Worm (Caenorhabditis elegans) whole organism, L3 larva: Measurements from ENCODE around the gene lnkn-1.
A peak's percentile ranks its signal among the peaks of the same experiment; 100 is the strongest.

Source experiments
- ZK546.5 ChIP-seq: sonication (generic microtip); optimal IDR thresholded peaks from 2 replicates; lab custom pipeline; 2017; ENCODE audit warnings: missing biosample characterization, missing genetic modification characterization
- ceh-28 ChIP-seq: fragments of 150-350 bp; optimal IDR thresholded peaks from 2 replicates; lab custom pipeline; 2014; ENCODE audit warnings: missing biosample characterization, missing genetic modification reagents, missing genetic modification characterization
- ceh-82 ChIP-seq: fragments of 150-350 bp; optimal IDR thresholded peaks from 2 replicates; lab custom pipeline; 2014; ENCODE audit warnings: missing biosample characterization, missing genetic modification characterization
- daf-12 ChIP-seq: fragments of 150-350 bp; optimal IDR thresholded peaks from 2 replicates; lab custom pipeline; 2014; ENCODE audit warnings: missing biosample characterization, missing genetic modification reagents, missing genetic modification characterization
- egl-27 ChIP-seq: sonication (generic microtip); optimal IDR thresholded peaks from 4 replicates; lab custom pipeline; 2017; ENCODE audit warnings: missing biosample characterization, missing genetic modification reagents, missing genetic modification characterization
- elt-1 ChIP-seq: fragments of 150-350 bp; optimal IDR thresholded peaks from 2 replicates; lab custom pipeline; 2014; ENCODE audit warnings: missing biosample characterization, missing genetic modification characterization
- elt-2 ChIP-seq: sonication (generic microtip); optimal IDR thresholded peaks from 2 replicates; lab custom pipeline; 2016; ENCODE audit warnings: missing genetic modification reagents, mild to moderate bottlenecking, missing genetic modification characterization, missing compliant biosample characterization
- eor-1 ChIP-seq, 2 experiments: fragments of 150-350 bp; optimal IDR thresholded peaks; 2 replicates each; lab custom pipeline; 2014 to 2018; ENCODE audit warnings: missing biosample characterization in 2 of 2, missing genetic modification characterization in 2 of 2
- fkh-10 ChIP-seq: sonication (generic microtip); optimal IDR thresholded peaks from 2 replicates; lab custom pipeline; 2017; ENCODE audit warnings: missing biosample characterization, missing genetic modification reagents, missing genetic modification characterization
- fkh-2 ChIP-seq: fragments of 150-350 bp; optimal IDR thresholded peaks from 2 replicates; lab custom pipeline; 2014; ENCODE audit warnings: missing biosample characterization, missing genetic modification reagents, missing genetic modification characterization
- hmg-11 ChIP-seq: sonication (generic microtip); optimal IDR thresholded peaks from 2 replicates; lab custom pipeline; 2016; ENCODE audit warnings: missing genetic modification characterization, missing compliant biosample characterization
- jun-1 ChIP-seq: fragments of 150-350 bp; optimal IDR thresholded peaks from 2 replicates; lab custom pipeline; 2014; ENCODE audit warnings: missing biosample characterization, missing genetic modification reagents, missing genetic modification characterization
- lin-15B ChIP-seq: fragments of 150-350 bp; optimal IDR thresholded peaks from 2 replicates; lab custom pipeline; 2014; ENCODE audit warnings: missing biosample characterization, missing genetic modification characterization
- lin-39 ChIP-seq: fragments of 150-350 bp; optimal IDR thresholded peaks from 2 replicates; lab custom pipeline; 2018; ENCODE audit warnings: missing biosample characterization, missing genetic modification reagents, missing genetic modification characterization
- lsy-12 ChIP-seq: sonication (generic microtip); optimal IDR thresholded peaks from 2 replicates; lab custom pipeline; 2016; ENCODE audit warnings: mild to moderate bottlenecking, missing genetic modification characterization, missing compliant biosample characterization
- mdl-1 ChIP-seq: fragments of 150-350 bp; optimal IDR thresholded peaks from 2 replicates; lab custom pipeline; 2014; ENCODE audit warnings: missing biosample characterization, missing genetic modification characterization
- mml-1 ChIP-seq: fragments of 150-350 bp; sonication (generic microtip); optimal IDR thresholded peaks from 3 replicates; lab custom pipeline; 2014; ENCODE audit warnings: missing biosample characterization, missing genetic modification characterization
- nfya-1 ChIP-seq: sonication (generic microtip); optimal IDR thresholded peaks from 2 replicates; lab custom pipeline; 2017; ENCODE audit warnings: missing genetic modification characterization, mild to moderate bottlenecking, missing compliant biosample characterization, antibody characterized with exemption, moderate library complexity; ENCODE audit not compliant: insufficient read depth
- nhr-11 ChIP-seq: fragments of 150-350 bp; optimal IDR thresholded peaks from 2 replicates; lab custom pipeline; 2014; ENCODE audit warnings: missing biosample characterization, missing genetic modification characterization
- nhr-12 ChIP-seq: fragments of 150-350 bp; optimal IDR thresholded peaks from 2 replicates; lab custom pipeline; 2014; ENCODE audit warnings: missing biosample characterization, missing genetic modification characterization
- nhr-23 ChIP-seq: fragments of 150-350 bp; optimal IDR thresholded peaks from 2 replicates; lab custom pipeline; 2014; ENCODE audit warnings: missing biosample characterization, missing genetic modification reagents, missing genetic modification characterization
- nhr-237 ChIP-seq: fragments of 150-350 bp; optimal IDR thresholded peaks from 2 replicates; lab custom pipeline; 2014; ENCODE audit warnings: missing biosample characterization, missing genetic modification characterization
- nhr-67 ChIP-seq: fragments of 150-350 bp; optimal IDR thresholded peaks from 2 replicates; lab custom pipeline; 2014; ENCODE audit warnings: missing biosample characterization, missing genetic modification characterization
- pha-4 ChIP-seq: fragments of 150-350 bp; optimal IDR thresholded peaks from 2 replicates; lab custom pipeline; 2014; ENCODE audit warnings: missing biosample characterization, missing genetic modification reagents, missing genetic modification characterization
- pqm-1 ChIP-seq: fragments of 150-350 bp; optimal IDR thresholded peaks from 2 replicates; lab custom pipeline; 2017; ENCODE audit warnings: missing biosample characterization, missing genetic modification characterization, inconsistent platforms
- skn-1 ChIP-seq: fragments of 150-350 bp; optimal IDR thresholded peaks from 2 replicates; lab custom pipeline; 2014; ENCODE audit warnings: missing biosample characterization, missing genetic modification characterization
- tbx-2 ChIP-seq: sonication (generic microtip); optimal IDR thresholded peaks from 2 replicates; lab custom pipeline; 2016; ENCODE audit warnings: mild to moderate bottlenecking, missing genetic modification characterization, missing compliant biosample characterization
- unc-39 ChIP-seq: sonication (generic microtip); optimal IDR thresholded peaks from 4 replicates; lab custom pipeline; 2017; ENCODE audit warnings: missing biosample characterization, missing genetic modification characterization
- unc-62 ChIP-seq: fragments of 150-350 bp; sonication (generic microtip); optimal IDR thresholded peaks from 4 replicates; lab custom pipeline; 2014; ENCODE audit warnings: missing biosample characterization, missing genetic modification reagents, missing genetic modification characterization
- zag-1 ChIP-seq: fragments of 150-350 bp; optimal IDR thresholded peaks from 2 replicates; lab custom pipeline; 2014; ENCODE audit warnings: missing biosample characterization, missing genetic modification characterization
- ztf-4 ChIP-seq: fragments of 150-350 bp; optimal IDR thresholded peaks from 2 replicates; lab custom pipeline; 2014; ENCODE audit warnings: missing biosample characterization, missing genetic modification characterization

Gene lnkn-1

DNA sequence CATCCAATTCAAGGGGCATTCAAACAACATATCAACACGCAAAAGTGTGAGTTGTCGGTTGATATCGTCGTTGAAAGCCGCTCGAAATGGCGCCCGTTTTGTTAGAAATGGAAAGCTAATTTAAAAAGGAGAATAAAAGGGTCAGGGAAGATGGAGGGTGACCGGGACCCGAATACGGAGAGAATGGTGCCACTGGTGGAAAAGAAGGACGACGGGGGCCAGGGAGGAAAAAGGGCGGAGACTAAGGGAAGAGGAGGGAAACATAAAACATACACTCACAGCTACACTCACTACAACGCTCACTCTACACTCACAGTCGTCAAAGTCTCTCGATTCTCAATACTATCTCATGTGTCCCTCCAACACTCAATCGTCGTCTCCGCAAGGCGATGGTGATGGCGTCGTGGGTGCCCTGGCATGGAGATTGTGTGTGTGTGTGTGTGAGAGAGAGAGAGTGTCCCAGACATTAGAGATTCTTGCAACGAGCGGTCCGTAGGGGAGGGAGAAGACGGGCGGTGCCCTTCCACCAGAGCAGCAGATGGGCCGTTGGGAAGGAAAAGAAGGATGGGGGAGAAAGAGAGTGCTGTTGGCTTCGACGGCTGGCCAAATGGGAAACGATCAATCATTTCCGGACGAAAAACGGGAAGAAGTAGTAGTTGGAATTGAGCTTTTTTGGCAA lies 15.9 kb upstream of the lnkn-1 start (continued):
- TF ChIP-seq nhr-12 (tag; lab: Kevin White, UChicago) (no peak), nfya-1 (tag; lab: Kevin White, UChicago) (peak; percentile 93), eor-1 (tag; optimal IDR thresholded peaks at IDR 0.05; lab: Kevin White, UChicago) (no peak), tbx-2 (tag; lab: Kevin White, UChicago) (peak; percentile 79), ceh-28 (tag; lab: Kevin White, UChicago) (no peak), pqm-1 (tag; lab: Kevin White, UChicago) (no peak), lin-15B (tag; lab: Kevin White, UChicago) (peak; percentile 69), nhr-11 (tag; lab: Kevin White, UChicago) (no peak), lsy-12 (tag; lab: Kevin White, UChicago) (peak; percentile 22), mdl-1 (tag; lab: Kevin White, UChicago) (no peak), ZK546.5 (tag; lab: Kevin White, UChicago) (no peak), elt-1 (tag; lab: Kevin White, UChicago) (peak; percentile 79), egl-27 (tag; lab: Kevin White, UChicago) (no peak)

DNA sequence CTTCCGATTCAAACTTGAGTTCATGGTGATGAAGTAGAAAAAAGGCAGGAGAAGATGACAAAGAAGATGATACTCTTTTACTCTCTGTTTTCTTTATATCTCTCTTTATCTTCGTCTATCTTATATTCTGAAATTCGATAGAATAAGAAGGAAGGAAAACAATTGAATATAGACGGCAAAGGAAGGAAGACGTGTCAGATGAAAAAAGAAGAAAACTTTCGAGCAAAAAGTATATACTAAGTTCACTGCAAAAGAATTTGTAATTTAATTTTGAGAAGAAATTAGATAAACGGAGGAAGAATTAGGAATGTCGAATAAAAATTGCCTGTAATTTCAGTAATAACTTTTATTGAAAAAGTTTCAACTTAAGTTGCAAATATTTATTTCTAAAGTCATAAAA lies 13.0 kb upstream of the lnkn-1 start, which contains the start of gene K01F9.2:
K01F9.2 (minus strand) TSS at position 127 of the 400 bp plus-strand sequence.
- TF ChIP-seq jun-1 (tag; lab: Kevin White, UChicago), result no peak
- no peak for TF ChIP-seq tbx-2 (tag; lab: Kevin White, UChicago)
- no peak for TF ChIP-seq fkh-2 (tag; lab: Kevin White, UChicago)
- TF ChIP-seq fkh-10 (GFP tag; lab: Kevin White, UChicago), result peak; percentile 96

DNA sequence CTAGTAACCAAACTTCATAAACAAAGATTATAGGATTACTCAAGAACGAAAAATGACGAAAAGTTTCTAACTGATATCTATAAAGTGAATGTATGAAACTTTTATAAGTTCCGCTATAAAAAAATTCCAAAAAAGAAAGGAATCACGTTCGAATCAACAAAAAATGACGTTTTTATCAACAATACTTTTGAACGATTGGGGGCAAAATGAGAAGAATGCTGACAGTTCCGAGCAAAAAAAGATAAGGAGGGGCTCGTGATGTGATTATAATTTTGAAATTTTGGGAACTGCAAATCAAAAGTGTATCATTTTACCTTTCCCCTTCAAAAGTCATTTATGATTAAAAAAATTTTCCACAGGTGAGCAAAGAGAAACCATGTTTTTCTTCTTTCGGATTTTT lies 11.1 kb upstream of the lnkn-1 start:
- TF ChIP-seq jun-1 (tag; lab: Kevin White, UChicago), result peak; percentile 23
- peak; percentile 70 for TF ChIP-seq pqm-1 (tag; lab: Kevin White, UChicago)
- no peak for TF ChIP-seq unc-62 (GFP tag; lab: Kevin White, UChicago)
- TF ChIP-seq elt-2 (tag; lab: Kevin White, UChicago), result peak; percentile 93
- TF ChIP-seq pha-4, result peak; percentile 52
- TF ChIP-seq nhr-67 (tag; lab: Kevin White, UChicago), result no peak

DNA sequence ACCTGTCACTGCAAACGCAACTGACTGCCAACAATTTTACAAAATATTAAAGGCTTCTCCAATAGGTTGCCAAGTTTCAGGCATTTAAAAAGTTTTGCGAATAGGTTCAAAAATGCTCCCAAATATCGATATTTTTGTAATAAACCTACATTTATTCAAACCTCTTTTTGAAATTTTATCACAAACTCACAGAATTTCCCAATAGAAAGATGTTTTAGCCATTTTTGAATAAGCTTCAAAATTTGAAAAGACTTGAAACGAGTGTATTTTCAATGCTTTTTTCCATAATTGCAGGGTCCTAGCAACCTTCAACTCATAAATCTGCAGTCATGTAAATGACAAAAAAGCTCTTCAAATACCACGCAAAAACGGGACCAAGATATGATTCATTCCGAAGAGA lies 7.7 kb upstream of the lnkn-1 start:
- TF ChIP-seq unc-39 (tag; lab: Kevin White, UChicago) (no peak), fkh-2 (tag; lab: Kevin White, UChicago) (no peak), ztf-4 (no peak), eor-1 (tag; optimal IDR thresholded peaks at IDR 0.05; lab: Kevin White, UChicago) (no peak), elt-1 (tag; lab: Kevin White, UChicago) (no peak), lin-15B (tag; lab: Kevin White, UChicago) (no peak), nhr-23 (no peak)
- TF ChIP-seq, all 47 proteins: peak for 0

DNA sequence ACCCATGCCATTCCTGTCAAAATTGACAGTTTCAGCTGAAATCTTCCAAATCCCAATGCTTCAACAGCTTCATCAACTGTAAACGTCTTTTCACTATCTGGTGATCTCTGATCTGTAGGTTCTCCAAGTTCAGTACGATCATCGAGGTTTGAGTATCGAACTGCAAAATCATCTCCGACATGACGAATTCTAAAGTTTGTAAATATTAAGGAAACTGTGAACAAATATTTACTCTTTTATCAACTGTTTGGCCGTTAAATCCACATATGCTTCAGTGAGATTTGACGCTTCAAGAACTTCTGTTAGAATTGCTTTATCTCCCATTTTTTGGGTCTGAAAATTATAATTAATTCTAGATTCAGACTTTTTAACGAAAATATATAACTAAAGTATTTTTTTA lies 4.9 kb upstream of the lnkn-1 start, which contains the start of gene svop-1:
svop-1 (minus strand) TSS at position 339 of the 400 bp plus-strand sequence.
- TF ChIP-seq pha-4, result peak; percentile 51
- no peak for TF ChIP-seq skn-1 (tag; lab: Kevin White, UChicago)
- no peak for TF ChIP-seq nhr-237
- TF ChIP-seq mml-1 (tag; lab: Kevin White, UChicago), result no peak
- TF ChIP-seq, all 47 proteins: peak for 1

DNA sequence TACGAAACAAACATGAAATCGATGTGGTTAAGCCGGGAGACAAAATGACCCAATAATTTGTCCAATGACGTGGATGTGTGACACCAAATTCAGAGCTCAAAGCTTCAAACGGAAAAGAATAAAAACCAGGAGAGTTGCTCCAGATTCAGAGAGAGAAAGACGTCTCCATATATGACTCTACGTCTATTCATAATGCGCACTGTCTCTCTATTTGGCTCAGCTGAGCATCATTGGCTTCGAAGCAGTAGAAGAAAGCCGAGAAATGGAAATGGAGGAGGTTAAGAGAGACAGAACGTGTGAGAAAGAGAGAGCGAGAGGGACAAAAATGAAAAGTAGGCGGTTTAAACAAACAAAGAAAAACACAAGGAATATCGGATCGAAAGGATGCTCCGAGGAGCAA lies 3.7 kb upstream of the lnkn-1 start:
- no peak for TF ChIP-seq ceh-82
- peak; percentile 45 for TF ChIP-seq nfya-1 (tag; lab: Kevin White, UChicago)
- TF ChIP-seq daf-12 (tag; lab: Kevin White, UChicago), result no peak
- TF ChIP-seq hmg-11 (tag; lab: Kevin White, UChicago), result peak; percentile 24
- peak; percentile 78 for TF ChIP-seq lin-39 (tag; lab: Kevin White, UChicago)
- no peak for TF ChIP-seq zag-1
- peak; percentile 36 for TF ChIP-seq pha-4
- TF ChIP-seq, all 47 proteins: peak for 4
